Fruit fly (Drosophila melanogaster): ENCODE measurements around the gene CG14223.

DNA sequence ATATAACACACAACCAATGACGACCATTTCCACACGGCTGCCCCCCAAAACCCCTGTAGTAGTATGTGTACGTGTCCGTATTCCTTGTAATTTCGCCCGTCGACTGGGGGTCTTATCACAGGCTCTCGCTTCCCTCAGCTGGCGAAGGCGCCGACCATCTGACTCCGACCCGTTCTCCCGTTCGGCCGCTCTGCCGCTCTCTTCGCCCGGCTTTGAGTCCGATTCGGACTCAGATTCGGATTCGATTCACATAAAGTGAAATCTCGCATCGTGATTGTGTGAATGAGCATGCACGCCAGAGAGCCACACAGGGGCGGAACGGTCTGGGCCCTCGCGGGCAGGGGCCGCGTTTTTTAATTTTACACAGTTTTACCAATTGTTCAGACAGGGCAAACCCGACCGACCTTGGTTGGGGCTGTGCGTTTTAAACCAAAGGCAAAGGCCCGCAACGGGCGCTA is 1.9 kb upstream of the CG14223 start:
- TF ChIP-seq Camta (GFP tag; optimal IDR thresholded peaks at IDR 0.05): peak; percentile 5
- TF ChIP-seq CG16815 (GFP tag; optimal IDR thresholded peaks at IDR 0.05): peak; percentile 4
- peak; percentile 25 for TF ChIP-seq CG8290 (GFP tag; optimal IDR thresholded peaks at IDR 0.05)
- TF ChIP-seq CG8290 (tag; optimal IDR thresholded peaks at IDR 0.05): peak in 1 of 2 experiments; percentile 44
- TF ChIP-seq Nf-YB (GFP tag; optimal IDR thresholded peaks at IDR 0.05): no peak
- TF ChIP-seq pum (GFP tag; optimal IDR thresholded peaks at IDR 0.05): peak; percentile 24
- TF ChIP-seq CG8478 (optimal IDR thresholded peaks at IDR 0.05): no peak
- TF ChIP-seq wor (GFP tag; IDR thresholded peaks at IDR 0.05): no peak
- peak; percentile 35 for TF ChIP-seq CoRest (tag; optimal IDR thresholded peaks at IDR 0.05)
- peak; percentile 20; the same call in 1 of the 2 replicates for TF ChIP-seq E2f2 (GFP tag; IDR thresholded peaks at IDR 0.05)
- peak; percentile 27 for TF ChIP-seq jumu (GFP tag; optimal IDR thresholded peaks at IDR 0.05)

Data from whole organism, embryonic.